Fruit fly (Drosophila melanogaster): ENCODE results near the gene CG16972.

Gene CG16972

dm6 chr2L:13202960-13203436 is at the start of gene CG16972:
TSS of gene CG16972 (minus strand) at chr2L:13203295.
- TF ChIP-seq usp (GFP tag; optimal IDR thresholded peaks at IDR 0.05) (no peak), EcR (GFP tag; optimal IDR thresholded peaks at IDR 0.05) (no peak), CG8478 (optimal IDR thresholded peaks at IDR 0.05) (no peak), pan (optimal IDR thresholded peaks at IDR 0.05) (no peak), psq (optimal IDR thresholded peaks at IDR 0.05) (no peak), Dll (optimal IDR thresholded peaks at IDR 0.05) (no peak)

DNA sequence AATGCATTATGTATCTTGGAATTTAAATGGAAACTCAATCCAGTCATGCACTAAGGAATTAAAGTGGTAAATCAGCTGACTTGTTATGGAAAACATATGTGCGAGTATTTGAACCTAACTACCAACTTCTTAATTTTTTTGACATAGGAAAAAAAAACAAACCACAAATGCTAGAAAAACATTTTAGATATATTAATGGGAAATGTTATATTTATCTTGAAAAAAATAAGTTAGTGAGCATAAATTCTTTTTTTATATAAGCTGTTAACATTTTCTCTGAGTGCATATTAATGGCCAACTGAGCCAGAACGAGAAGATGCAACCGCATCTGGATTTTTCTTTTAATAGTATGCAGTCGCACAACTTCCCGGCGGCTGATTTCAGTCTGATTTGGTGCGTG is 48.1 kb upstream of the CG16972 start:
- TF ChIP-seq pan (optimal IDR thresholded peaks at IDR 0.05) (no peak), EcR (GFP tag; optimal IDR thresholded peaks at IDR 0.05) (no peak), Dll (optimal IDR thresholded peaks at IDR 0.05) (no peak), CG8478 (optimal IDR thresholded peaks at IDR 0.05) (no peak), psq (optimal IDR thresholded peaks at IDR 0.05) (no peak), usp (GFP tag; optimal IDR thresholded peaks at IDR 0.05) (no peak)

DNA sequence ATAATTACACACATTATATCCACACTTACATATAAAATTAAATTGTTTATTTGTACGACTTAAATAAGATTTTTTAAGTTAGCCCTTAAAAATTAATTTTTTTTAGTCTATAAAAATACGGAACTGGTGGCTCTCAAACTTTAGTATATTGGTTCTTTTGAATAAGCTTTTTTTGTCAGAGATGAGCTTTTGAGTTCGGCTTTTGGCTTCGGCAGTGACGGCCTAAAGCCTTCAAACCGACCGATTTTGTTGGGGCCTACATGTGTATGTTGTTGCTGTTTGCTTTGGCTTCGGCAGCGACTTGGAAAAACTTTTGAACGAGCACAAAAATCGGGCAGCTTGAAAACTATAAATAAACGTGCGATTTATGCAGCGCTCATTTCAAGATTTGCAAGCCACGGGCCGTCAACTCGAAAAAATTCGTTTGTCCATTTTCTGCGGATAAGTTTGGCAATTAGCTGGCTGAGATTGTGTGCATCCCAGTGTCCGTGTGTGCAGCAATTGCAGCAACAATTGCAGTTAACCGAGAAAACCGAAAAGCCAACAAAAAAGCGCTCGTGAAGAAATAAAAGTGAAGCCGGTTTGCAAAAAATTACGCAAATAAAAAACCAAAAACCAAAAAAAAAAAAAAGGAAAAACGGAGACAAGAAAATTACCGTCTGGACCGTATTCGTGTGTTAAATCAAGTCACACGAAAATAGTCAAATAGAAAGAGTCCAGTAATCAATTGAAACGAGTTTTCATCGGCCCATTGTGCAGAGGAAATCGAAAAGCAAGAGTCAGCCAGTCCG is 43.0 kb upstream of the CG16972 start, which contains the start of gene CG16820:
Gene CG16820 (plus strand): TSS at position 378 of the 791 bp plus-strand sequence.
- TF ChIP-seq pan (optimal IDR thresholded peaks at IDR 0.05) = no peak
- TF ChIP-seq psq (optimal IDR thresholded peaks at IDR 0.05) = no peak
- TF ChIP-seq CG8478 (optimal IDR thresholded peaks at IDR 0.05) = no peak
- no peak for TF ChIP-seq usp (GFP tag; optimal IDR thresholded peaks at IDR 0.05)
- TF ChIP-seq EcR (GFP tag; optimal IDR thresholded peaks at IDR 0.05) = no peak
- TF ChIP-seq Dll (optimal IDR thresholded peaks at IDR 0.05) = no peak

- no peak for TF ChIP-seq pan (optimal IDR thresholded peaks at IDR 0.05)
- TF ChIP-seq psq (optimal IDR thresholded peaks at IDR 0.05) = no peak
- TF ChIP-seq Dll (optimal IDR thresholded peaks at IDR 0.05) = no peak
- no peak for TF ChIP-seq usp (GFP tag; optimal IDR thresholded peaks at IDR 0.05)
- no peak for TF ChIP-seq EcR (GFP tag; optimal IDR thresholded peaks at IDR 0.05)
- TF ChIP-seq CG8478 (optimal IDR thresholded peaks at IDR 0.05) = no peak
Observed at dm6 chr2L:13244759-13245308, 41.7 kb upstream of the CG16972 start.

DNA sequence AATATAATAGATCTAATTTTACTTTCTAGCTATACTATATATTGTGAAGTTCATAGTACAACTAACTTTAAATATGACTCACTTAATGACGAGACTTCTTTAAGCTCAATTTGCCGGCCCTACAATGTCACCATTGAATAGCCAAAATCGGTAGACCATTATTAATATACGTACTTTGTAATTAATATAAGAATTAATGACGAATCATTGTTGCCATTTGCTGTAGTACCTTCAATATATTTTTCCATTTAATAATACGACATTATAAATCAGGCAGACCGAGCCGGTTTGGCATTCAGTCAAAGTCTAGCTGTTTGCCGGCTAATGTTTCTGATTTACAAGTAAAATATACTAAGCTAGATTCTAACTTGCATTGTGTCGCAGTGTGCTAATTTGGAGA is 36.6 kb upstream of the CG16972 start, which contains the start of gene Jhbp13:
Gene Jhbp13 (plus strand): TSS at position 301 of the 400 bp plus-strand sequence.
- no peak for TF ChIP-seq EcR (GFP tag; optimal IDR thresholded peaks at IDR 0.05)
- TF ChIP-seq pan (optimal IDR thresholded peaks at IDR 0.05) = no peak
- TF ChIP-seq Dll (optimal IDR thresholded peaks at IDR 0.05) = no peak
- TF ChIP-seq CG8478 (optimal IDR thresholded peaks at IDR 0.05) = no peak
- TF ChIP-seq usp (GFP tag; optimal IDR thresholded peaks at IDR 0.05) = no peak
- no peak for TF ChIP-seq psq (optimal IDR thresholded peaks at IDR 0.05)

dm6 chr2L:13236194-13236593 is 33.1 kb upstream of the CG16972 start, which contains the start of gene Jhbp14:
TSS of gene Jhbp14 (plus strand) at chr2L:13236494.
- no peak for TF ChIP-seq pan (optimal IDR thresholded peaks at IDR 0.05)

DNA sequence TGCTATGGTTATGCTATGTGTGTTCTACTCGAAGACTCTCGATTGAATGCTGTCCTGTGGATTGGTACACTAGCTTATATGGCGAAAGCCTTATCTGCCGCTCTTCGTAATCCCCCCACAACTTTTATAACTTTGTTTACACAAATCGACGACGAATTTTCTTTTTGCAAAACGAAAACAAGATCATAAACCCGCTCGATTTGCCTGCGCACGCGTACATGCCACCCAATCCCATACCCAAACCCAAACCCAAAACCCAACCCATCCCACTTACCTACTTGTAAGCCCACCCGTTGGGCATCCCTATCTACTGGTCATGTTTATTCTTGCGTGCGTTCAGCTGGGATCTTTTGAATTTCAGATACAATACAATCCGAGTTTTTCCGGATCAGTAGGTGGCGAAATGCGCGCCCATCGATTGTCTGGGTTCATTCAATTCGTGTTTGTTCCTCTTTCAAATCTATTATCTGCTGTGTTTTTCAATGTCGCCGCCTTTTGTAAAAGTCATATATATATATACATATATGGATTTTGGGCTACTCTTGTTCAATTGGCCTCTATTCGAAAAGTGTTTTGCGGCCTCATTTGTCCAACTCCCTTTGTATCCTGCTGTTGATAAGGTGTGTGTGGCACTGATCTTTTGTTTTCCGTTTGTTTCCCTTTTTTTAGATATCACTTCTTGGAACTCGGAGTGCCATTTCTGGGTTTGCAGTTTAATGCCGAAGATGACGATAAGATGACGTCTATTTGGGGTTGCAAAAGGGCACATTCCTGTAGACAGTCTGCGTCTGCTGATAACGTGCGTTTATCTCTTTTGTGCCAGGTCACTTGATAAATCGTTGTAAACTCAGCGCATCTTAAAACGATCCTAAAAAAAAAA is 31.8 kb upstream of the CG16972 start, which contains the start of gene Mabi:
Gene Mabi (minus strand): TSS at position 51 of the 880 bp plus-strand sequence.
- TF ChIP-seq usp (GFP tag; optimal IDR thresholded peaks at IDR 0.05) = no peak

DNA sequence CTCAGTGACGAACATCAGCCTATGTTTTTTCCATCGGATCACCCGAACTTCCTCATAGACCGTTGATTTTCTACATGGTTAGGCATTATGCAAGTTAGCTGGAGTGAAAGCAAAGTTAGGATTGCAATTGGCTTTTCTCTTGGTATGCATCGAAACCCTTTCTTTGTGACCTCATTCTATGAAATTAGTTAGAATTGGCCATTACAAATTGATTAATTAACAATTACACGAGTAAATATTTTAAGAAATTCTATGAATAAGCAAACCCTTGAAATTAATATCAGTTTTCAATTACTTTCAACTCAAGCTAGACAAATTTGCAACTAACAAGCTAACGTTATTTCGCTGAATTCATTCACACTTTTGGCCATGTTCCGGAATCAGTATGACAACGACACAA is 28.6 kb upstream of the CG16972 start, which contains the start of gene Prosalpha6T:
Gene Prosalpha6T (plus strand): TSS at position 301 of the 400 bp plus-strand sequence.
- TF ChIP-seq CG8478 (optimal IDR thresholded peaks at IDR 0.05) (no peak), Dll (optimal IDR thresholded peaks at IDR 0.05) (no peak), usp (GFP tag; optimal IDR thresholded peaks at IDR 0.05) (no peak), pan (optimal IDR thresholded peaks at IDR 0.05) (no peak)

- no peak for TF ChIP-seq pan (optimal IDR thresholded peaks at IDR 0.05)
- no peak for TF ChIP-seq usp (GFP tag; optimal IDR thresholded peaks at IDR 0.05)
- TF ChIP-seq Dll (optimal IDR thresholded peaks at IDR 0.05) = no peak
- TF ChIP-seq EcR (GFP tag; optimal IDR thresholded peaks at IDR 0.05) = no peak
- no peak for TF ChIP-seq psq (optimal IDR thresholded peaks at IDR 0.05)
- no peak for TF ChIP-seq CG8478 (optimal IDR thresholded peaks at IDR 0.05)
Observed at dm6 chr2L:13229388-13229882, 26.3 kb upstream of the CG16972 start, which contains the start of gene CG16815. TSS of gene CG16815 (plus strand) at chr2L:13229832.

dm6 chr2L:13227242-13227641 is 24.1 kb upstream of the CG16972 start, which contains the start of gene CG16813:
TSS of gene CG16813 (plus strand) at chr2L:13227529.
- TF ChIP-seq psq (optimal IDR thresholded peaks at IDR 0.05) (no peak), Dll (optimal IDR thresholded peaks at IDR 0.05) (no peak), usp (GFP tag; optimal IDR thresholded peaks at IDR 0.05) (no peak), CG8478 (optimal IDR thresholded peaks at IDR 0.05) (no peak), pan (optimal IDR thresholded peaks at IDR 0.05) (no peak), EcR (GFP tag; optimal IDR thresholded peaks at IDR 0.05) (no peak)

DNA sequence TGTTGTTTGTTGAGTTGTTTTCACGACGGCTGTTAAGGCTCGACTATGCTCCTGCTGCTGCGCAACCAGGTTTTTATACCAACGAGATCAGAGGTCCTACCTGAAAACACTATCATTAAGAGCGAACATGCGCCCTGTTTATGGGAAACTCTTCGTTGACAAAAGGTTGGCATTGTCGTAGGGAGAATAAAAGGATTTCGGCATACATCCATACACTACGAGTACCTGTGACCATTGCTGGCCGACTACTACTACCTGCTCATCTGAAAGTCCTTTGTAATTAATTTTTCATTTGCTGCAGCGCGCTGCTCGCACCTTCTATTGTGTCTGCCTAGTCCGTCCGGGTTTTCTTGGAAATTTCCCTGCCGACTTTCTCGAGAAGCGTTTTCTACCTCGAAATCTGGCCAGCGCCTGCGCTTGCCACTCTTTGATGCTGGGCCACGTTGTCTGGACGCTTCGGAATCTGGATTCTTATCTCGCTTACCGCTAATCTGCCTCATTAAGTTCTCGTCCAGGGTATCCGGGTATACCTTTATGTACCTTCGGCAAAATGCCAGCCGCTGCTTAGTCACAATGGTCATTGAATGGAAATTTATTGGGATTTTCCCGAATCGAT is 22.2 kb upstream of the CG16972 start, which contains the start of gene CG15480:
Gene CG15480 (minus strand): TSS at position 51 of the 616 bp plus-strand sequence.
- TF ChIP-seq CG8478 (optimal IDR thresholded peaks at IDR 0.05) (no peak), EcR (GFP tag; optimal IDR thresholded peaks at IDR 0.05) (no peak), pan (optimal IDR thresholded peaks at IDR 0.05) (no peak), psq (optimal IDR thresholded peaks at IDR 0.05) (no peak), Dll (optimal IDR thresholded peaks at IDR 0.05) (no peak), usp (GFP tag; optimal IDR thresholded peaks at IDR 0.05) (no peak)
